Worm (Caenorhabditis elegans) whole organism, late embryonic: ENCODE results near the gene unc-26.

Experiments
- Y22D7AL.16 ChIP-seq: sonication (generic microtip); optimal IDR thresholded peaks from 2 replicates; lab custom pipeline; 2016; ENCODE audit warnings: missing genetic modification characterization, missing compliant biosample characterization
- ceh-31 ChIP-seq: sonication (generic microtip); optimal IDR thresholded peaks from 2 replicates; lab custom pipeline; 2016; ENCODE audit warnings: missing genetic modification characterization, missing compliant biosample characterization
- hlh-13 ChIP-seq: fragments of 200-800 bp; sonication (Bioruptor generic); optimal IDR thresholded peaks from 2 replicates; lab custom pipeline; 2018; ENCODE audit warnings: mild to moderate bottlenecking, missing genetic modification characterization, missing compliant biosample characterization
- hlh-15 ChIP-seq: sonication (generic microtip); optimal IDR thresholded peaks from 2 replicates; lab custom pipeline; 2016; ENCODE audit warnings: missing genetic modification characterization, missing compliant biosample characterization
- hlh-30 ChIP-seq: sonication (generic microtip); optimal IDR thresholded peaks from 2 replicates; lab custom pipeline; 2017; ENCODE audit warnings: antibody characterized with exemption, missing genetic modification characterization, missing compliant biosample characterization; ENCODE audit not compliant: insufficient read depth
- hlh-8 ChIP-seq: sonication (generic microtip); optimal IDR thresholded peaks from 2 replicates; lab custom pipeline; 2016; ENCODE audit warnings: missing genotype, missing genetic modification characterization, missing compliant biosample characterization
- pag-3 ChIP-seq: sonication (generic microtip); optimal IDR thresholded peaks from 2 replicates; lab custom pipeline; 2016; ENCODE audit warnings: missing compliant biosample characterization, missing genetic modification characterization, borderline replicate concordance

DNA sequence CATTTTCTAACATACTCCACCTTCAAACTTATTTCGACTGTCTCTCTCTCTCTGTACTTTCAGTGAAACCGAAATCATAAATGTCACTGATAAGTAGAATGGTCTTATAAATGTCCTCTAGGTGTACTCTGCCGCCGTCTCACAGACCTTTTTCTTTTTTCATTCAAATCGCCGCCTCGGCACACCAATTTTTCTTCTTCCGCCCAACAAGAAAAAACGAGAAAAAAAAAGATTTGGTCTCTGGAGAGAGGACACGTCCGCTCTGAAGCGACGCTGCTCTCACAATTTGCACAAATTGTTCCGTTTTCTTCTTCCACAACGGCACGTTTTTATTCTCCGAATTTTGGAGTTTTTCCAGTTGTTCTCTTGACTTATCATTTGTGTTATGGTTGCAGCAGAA, 40.8 kb upstream of the unc-26 start:
- TF ChIP-seq ceh-31 (tag; lab: Kevin White, UChicago) = no peak
- no peak for TF ChIP-seq pag-3 (tag; lab: Kevin White, UChicago)
- no peak for TF ChIP-seq hlh-13 (GFP tag; lab: Kevin White, UChicago)
- no peak for TF ChIP-seq hlh-30
- TF ChIP-seq hlh-8 (tag; lab: Kevin White, UChicago) = no peak
- TF ChIP-seq hlh-15 = no peak
- TF ChIP-seq Y22D7AL.16 (tag; lab: Kevin White, UChicago) = no peak
